Fruit fly (Drosophila melanogaster) whole organism, embryonic: Measurements from ENCODE around the gene His3.3B.

Experiments used
- Adf1 ChIP-seq: fragments of 200-800 bp; sonication (Bioruptor generic); IDR thresholded peaks from 2 replicates; pipeline ENCODE4 v1.3.6; 2022; ENCODE audit warnings: missing biosample characterization, missing genetic modification characterization
- Bdp1 ChIP-seq: fragments of 200-800 bp; sonication (Bioruptor generic); optimal IDR thresholded peaks from 3 replicates; lab custom pipeline; 2016; ENCODE audit warnings: missing biosample characterization, missing genetic modification characterization
- CG10462 ChIP-seq: fragments of 200-800 bp; sonication (Bioruptor generic); optimal IDR thresholded peaks from 2 replicates; lab custom pipeline; 2016; ENCODE audit warnings: missing biosample characterization, missing genetic modification characterization
- CG10543 ChIP-seq: fragments of 200-800 bp; sonication (Bioruptor generic); optimal IDR thresholded peaks from 3 replicates; lab custom pipeline; 2017; ENCODE audit warnings: missing biosample characterization, mild to moderate bottlenecking, missing genetic modification characterization, moderate library complexity
- CG10654 ChIP-seq: fragments of 200-800 bp; sonication (Bioruptor generic); optimal IDR thresholded peaks from 2 replicates; lab custom pipeline; 2016; ENCODE audit warnings: missing biosample characterization, missing genetic modification characterization
- CG11696 ChIP-seq: fragments of 200-800 bp; sonication (Bioruptor generic); IDR thresholded peaks from 2 replicates; pipeline ENCODE4 v1.3.6; 2022; ENCODE audit warnings: missing biosample characterization, missing genetic modification characterization
- CG12071 ChIP-seq: fragments of 200-800 bp; sonication (Bioruptor generic); optimal IDR thresholded peaks from 3 replicates; lab custom pipeline; 2018; ENCODE audit warnings: missing biosample characterization, mild to moderate bottlenecking, missing genetic modification characterization
- CG13123 ChIP-seq: fragments of 200-800 bp; sonication (Bioruptor generic); optimal IDR thresholded peaks from 2 replicates; lab custom pipeline; 2016; ENCODE audit warnings: missing biosample characterization, missing genetic modification characterization
- CG16813 ChIP-seq: fragments of 200-800 bp; sonication (Bioruptor generic); IDR thresholded peaks from 3 replicates; pipeline ENCODE4 v1.3.6; 2022; ENCODE audit warnings: missing biosample characterization, missing genetic modification characterization; ENCODE audit not compliant: partially characterized antibody
- CG17912 ChIP-seq: fragments of 200-800 bp; sonication (Bioruptor generic); optimal IDR thresholded peaks from 2 replicates; lab custom pipeline; 2018; ENCODE audit warnings: missing biosample characterization, mild to moderate bottlenecking, missing genetic modification characterization
- CG1792 ChIP-seq: fragments of 200-800 bp; sonication (Bioruptor generic); optimal IDR thresholded peaks from 2 replicates; lab custom pipeline; 2016; ENCODE audit warnings: missing biosample characterization, missing genetic modification characterization
- CG18599 ChIP-seq: fragments of 200-800 bp; sonication (Bioruptor generic); optimal IDR thresholded peaks from 3 replicates; lab custom pipeline; 2017; ENCODE audit warnings: missing biosample characterization, missing genetic modification characterization, mild to moderate bottlenecking, moderate library complexity, missing genetic modification reagents
- CG18619 ChIP-seq: fragments of 200-800 bp; sonication (Bioruptor generic); optimal IDR thresholded peaks from 3 replicates; lab custom pipeline; 2017; ENCODE audit warnings: missing biosample characterization, mild to moderate bottlenecking, missing genetic modification characterization
- CG33557 ChIP-seq: fragments of 200-800 bp; sonication (Bioruptor generic); optimal IDR thresholded peaks from 2 replicates; lab custom pipeline; 2019; ENCODE audit warnings: missing biosample characterization, mild to moderate bottlenecking, missing genetic modification characterization, moderate library complexity
- CG34376 ChIP-seq: fragments of 200-800 bp; sonication (Bioruptor generic); optimal IDR thresholded peaks from 2 replicates; lab custom pipeline; 2018; ENCODE audit warnings: missing biosample characterization, mild to moderate bottlenecking, missing genetic modification characterization
- CG5953 ChIP-seq: fragments of 200-800 bp; sonication (Bioruptor generic); IDR thresholded peaks from 2 replicates; pipeline ENCODE4 v1.3.6; 2022; ENCODE audit warnings: missing biosample characterization, missing genetic modification characterization
- CG6683 ChIP-seq: fragments of 200-800 bp; sonication (Bioruptor generic); optimal IDR thresholded peaks from 2 replicates; lab custom pipeline; 2017; ENCODE audit warnings: missing biosample characterization, mild to moderate bottlenecking, missing genetic modification characterization, missing genetic modification reagents
- CG7963 ChIP-seq: fragments of 200-800 bp; sonication (Bioruptor generic); IDR thresholded peaks from 3 replicates; pipeline ENCODE4 v1.3.6; 2022; ENCODE audit warnings: missing biosample characterization, missing genetic modification characterization; ENCODE audit not compliant: partially characterized antibody
- CG8281 ChIP-seq: fragments of 200-800 bp; sonication (Bioruptor generic); optimal IDR thresholded peaks from 2 replicates; lab custom pipeline; 2018; ENCODE audit warnings: missing biosample characterization, mild to moderate bottlenecking, missing genetic modification characterization, moderate library complexity
- CG9215 ChIP-seq: fragments of 200-800 bp; sonication (Bioruptor generic); IDR thresholded peaks from 2 replicates; pipeline ENCODE4 v1.3.6; 2022; ENCODE audit warnings: missing biosample characterization, missing genetic modification characterization
- CG9817 ChIP-seq: fragments of 200-800 bp; sonication (Bioruptor generic); optimal IDR thresholded peaks from 2 replicates; lab custom pipeline; 2018; ENCODE audit warnings: missing biosample characterization, mild to moderate bottlenecking, missing genetic modification characterization, moderate library complexity
- CHES-1-like ChIP-seq: fragments of 200-800 bp; sonication (Bioruptor generic); optimal IDR thresholded peaks from 2 replicates; lab custom pipeline; 2016; ENCODE audit warnings: missing biosample characterization, missing genetic modification characterization
- Deaf1 ChIP-seq: fragments of 200-800 bp; optimal IDR thresholded peaks from 3 replicates; lab custom pipeline; 2019; ENCODE audit warnings: missing biosample characterization, mild to moderate bottlenecking, missing genetic modification characterization, moderate library complexity
- Dek ChIP-seq: fragments of 200-800 bp; sonication (Bioruptor generic); optimal IDR thresholded peaks from 3 replicates; lab custom pipeline; 2019; ENCODE audit warnings: missing biosample characterization, mild to moderate bottlenecking, missing genetic modification characterization, moderate library complexity
- Dll ChIP-seq: fragments of 200-800 bp; sonication (Bioruptor generic); IDR thresholded peaks from 4 replicates; pipeline ENCODE4 v1.3.6; 2022; ENCODE audit warnings: missing biosample characterization, missing genetic modification characterization; ENCODE audit not compliant: partially characterized antibody
- Hsf ChIP-seq: fragments of 200-800 bp; sonication (Bioruptor generic); optimal IDR thresholded peaks from 3 replicates; lab custom pipeline; 2016; ENCODE audit warnings: missing biosample characterization, missing genetic modification characterization
- Meics ChIP-seq: fragments of 200-800 bp; sonication (Bioruptor generic); optimal IDR thresholded peaks from 2 replicates; lab custom pipeline; 2017; ENCODE audit warnings: missing biosample characterization, mild to moderate bottlenecking, missing genetic modification characterization
- Side ChIP-seq: fragments of 200-800 bp; sonication (Bioruptor generic); optimal IDR thresholded peaks from 2 replicates; lab custom pipeline; 2016; ENCODE audit warnings: missing biosample characterization, missing genetic modification characterization
- Sox102F ChIP-seq: fragments of 200-800 bp; sonication (Bioruptor generic); optimal IDR thresholded peaks from 2 replicates; lab custom pipeline; 2018; ENCODE audit warnings: missing biosample characterization, mild to moderate bottlenecking, missing genetic modification characterization, moderate library complexity
- Sry-δ ChIP-seq: fragments of 200-800 bp; sonication (Bioruptor generic); optimal IDR thresholded peaks from 2 replicates; lab custom pipeline; 2016; ENCODE audit warnings: missing biosample characterization, missing genetic modification characterization
- ara ChIP-seq: fragments of 200-800 bp; sonication (Bioruptor generic); IDR thresholded peaks from 2 replicates; pipeline ENCODE4 v1.3.6; 2022; ENCODE audit warnings: missing biosample characterization, missing genetic modification characterization
- cato ChIP-seq: fragments of 200-800 bp; sonication (Bioruptor generic); optimal IDR thresholded peaks from 2 replicates; lab custom pipeline; 2016; ENCODE audit warnings: missing biosample characterization, missing genetic modification characterization, borderline replicate concordance
- cg ChIP-seq: fragments of 200-800 bp; sonication (Bioruptor generic); optimal IDR thresholded peaks from 3 replicates; lab custom pipeline; 2019; ENCODE audit warnings: missing biosample characterization, mild to moderate bottlenecking, missing genetic modification characterization, moderate library complexity
- crc ChIP-seq: fragments of 200-800 bp; sonication (Bioruptor generic); optimal IDR thresholded peaks from 2 replicates; lab custom pipeline; 2016; ENCODE audit warnings: missing biosample characterization, missing genetic modification characterization
- crol ChIP-seq: fragments of 200-800 bp; sonication (Bioruptor generic); IDR thresholded peaks from 2 replicates; pipeline ENCODE4 v1.3.6; 2022; ENCODE audit warnings: missing biosample characterization, missing genetic modification characterization
- da ChIP-seq: fragments of 200-800 bp; sonication (Bioruptor generic); optimal IDR thresholded peaks from 2 replicates; lab custom pipeline; 2016; ENCODE audit warnings: missing biosample characterization, missing genetic modification characterization
- danr ChIP-seq: fragments of 200-800 bp; sonication (Bioruptor generic); IDR thresholded peaks from 2 replicates; pipeline ENCODE4 v1.3.6; 2022; ENCODE audit warnings: missing biosample characterization, missing genetic modification characterization
- esg ChIP-seq: fragments of 200-800 bp; sonication (Bioruptor generic); conservative IDR thresholded peaks from 2 replicates; pipeline ENCODE4 v1.3.6; 2022; ENCODE audit warnings: missing biosample characterization, missing genetic modification characterization
- gce ChIP-seq: fragments of 200-800 bp; sonication (Bioruptor generic); IDR thresholded peaks from 3 replicates; pipeline ENCODE4 v1.3.6; 2022; ENCODE audit warnings: missing biosample characterization, missing genetic modification characterization
- gsb-n ChIP-seq: fragments of 200-800 bp; sonication (Bioruptor generic); optimal IDR thresholded peaks from 3 replicates; lab custom pipeline; 2018; ENCODE audit warnings: missing biosample characterization, mild to moderate bottlenecking, missing genetic modification characterization
- jumu ChIP-seq: fragments of 200-800 bp; sonication (Bioruptor generic); optimal IDR thresholded peaks from 3 replicates; lab custom pipeline; 2016; ENCODE audit warnings: missing biosample characterization, missing genetic modification characterization
- lilli ChIP-seq: fragments of 200-800 bp; sonication (Bioruptor generic); optimal IDR thresholded peaks from 3 replicates; lab custom pipeline; 2016; ENCODE audit warnings: missing biosample characterization, missing genetic modification characterization
- mld ChIP-seq: fragments of 200-800 bp; sonication (Bioruptor generic); IDR thresholded peaks from 3 replicates; pipeline ENCODE4 v1.3.6; 2022; ENCODE audit warnings: missing biosample characterization, missing genetic modification characterization; ENCODE audit not compliant: partially characterized antibody
- pfk ChIP-seq: fragments of 200-800 bp; sonication (Bioruptor generic); optimal IDR thresholded peaks from 2 replicates; lab custom pipeline; 2018; ENCODE audit warnings: missing biosample characterization, mild to moderate bottlenecking, missing genetic modification characterization, moderate library complexity
- run ChIP-seq: fragments of 200-800 bp; sonication (Bioruptor generic); optimal IDR thresholded peaks from 3 replicates; lab custom pipeline; 2018; ENCODE audit warnings: missing biosample characterization, mild to moderate bottlenecking, missing genetic modification characterization
- sens ChIP-seq: fragments of 200-800 bp; sonication (Bioruptor generic); peaks from one replicate; lab custom pipeline; 2016; ENCODE audit warnings: missing biosample characterization, missing genetic modification characterization
- sisA ChIP-seq: fragments of 200-800 bp; sonication (Bioruptor generic); IDR thresholded peaks from 2 replicates; pipeline ENCODE4 v1.3.6; 2022; ENCODE audit warnings: missing biosample characterization, missing genetic modification characterization
- slbo ChIP-seq: fragments of 200-800 bp; sonication (Bioruptor generic); IDR thresholded peaks from 2 replicates; pipeline ENCODE4 v1.3.6; 2022; ENCODE audit warnings: missing biosample characterization, missing genetic modification characterization
- so ChIP-seq: fragments of 200-800 bp; sonication (Bioruptor generic); IDR thresholded peaks from 3 replicates; pipeline ENCODE4 v1.3.6; 2022; ENCODE audit warnings: missing biosample characterization, missing genetic modification characterization
- ttk ChIP-seq: fragments of 200-800 bp; sonication (Bioruptor generic); IDR thresholded peaks from 2 replicates; pipeline ENCODE4 v2.1.2; 2022; ENCODE audit warnings: missing biosample characterization, missing genetic modification characterization
- twi ChIP-seq: fragments of 200-800 bp; optimal IDR thresholded peaks from 2 replicates; lab custom pipeline; 2019; ENCODE audit warnings: missing biosample characterization, mild to moderate bottlenecking, missing genetic modification characterization, moderate library complexity
- vvl ChIP-seq: fragments of 200-800 bp; sonication (Bioruptor generic); IDR thresholded peaks from 2 replicates; pipeline ENCODE4 v1.3.6; 2022; ENCODE audit warnings: missing biosample characterization, missing genetic modification characterization

The His3.3B gene

DNA sequence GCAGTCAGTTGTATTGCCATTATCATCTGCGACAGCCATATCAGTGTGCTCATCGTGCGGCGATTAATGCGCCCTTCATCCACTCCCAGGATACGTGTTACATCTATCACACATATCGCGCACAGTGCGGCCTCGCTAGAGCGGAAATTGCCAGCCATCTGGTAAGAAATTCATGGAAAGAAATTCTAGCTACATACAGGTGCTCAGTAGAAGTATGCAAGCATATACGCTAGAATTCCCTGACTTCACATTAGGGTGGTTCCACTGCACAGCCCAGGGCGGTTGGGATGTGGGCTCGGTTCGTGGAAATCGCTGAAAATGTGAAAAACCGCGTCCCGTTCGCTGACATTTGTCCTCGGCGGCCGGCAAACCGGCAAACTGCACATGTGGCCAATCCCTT, 15.2 kb downstream of the His3.3B start (continued):
- 0 out of 2 replicates have a peak, but pooled peaks have one; percentile 12 for TF ChIP-seq Adf1 (GFP tag; lab: Robert Waterston, UW)
- peak; percentile 58 for TF ChIP-seq CG18619 (GFP tag; lab: Kevin White, UChicago)
- peak; percentile 35 for TF ChIP-seq CG34376 (GFP tag; lab: Kevin White, UChicago)
- peak; percentile 60 for TF ChIP-seq CG10543 (GFP tag; lab: Kevin White, UChicago)
- TF ChIP-seq CG1792 (GFP tag; lab: Kevin White, UChicago): peak; percentile 63
- TF ChIP-seq CG13123 (GFP tag; lab: Kevin White, UChicago): peak; percentile 23
- TF ChIP-seq mld: no peak
- TF ChIP-seq CG6683: peak; percentile 20
- peak; percentile 38; the same call in 1 of the 2 replicates for TF ChIP-seq CG11696
- no peak for TF ChIP-seq CG16813
- peak; percentile 26 for TF ChIP-seq CG8281
- peak; percentile 71 for TF ChIP-seq CG33557 (GFP tag; lab: Kevin White, UChicago)
- peak; percentile 90 for TF ChIP-seq ara (GFP tag; lab: Robert Waterston, UW)
- peak; percentile 66 for TF ChIP-seq danr (GFP tag; lab: Robert Waterston, UW)
- TF ChIP-seq esg (GFP tag; lab: Robert Waterston, UW): peak; percentile 74
- TF ChIP-seq CG7963 (GFP tag; lab: Robert Waterston, UW): no peak
- no peak for TF ChIP-seq Sox102F (GFP tag; lab: Kevin White, UChicago)
- TF ChIP-seq Meics (GFP tag; lab: Kevin White, UChicago): peak; percentile 69
- peak; percentile 39 for TF ChIP-seq Side (GFP tag; lab: Kevin White, UChicago)
- peak; percentile 90 for TF ChIP-seq sisA (GFP tag; lab: Robert Waterston, UW)
- TF ChIP-seq so (GFP tag; lab: Robert Waterston, UW): peak; percentile 55; the same call in 1 of the 3 replicates
- TF ChIP-seq Dll (GFP tag; lab: Robert Waterston, UW): no peak
- TF ChIP-seq CG9215 (GFP tag; lab: Robert Waterston, UW): peak; percentile 75
- peak; percentile 10 for TF ChIP-seq crc (GFP tag; lab: Kevin White, UChicago)
- peak; percentile 64 for TF ChIP-seq CG12071
- TF ChIP-seq da (GFP tag; lab: Kevin White, UChicago): peak; percentile 58
- TF ChIP-seq slbo (GFP tag; lab: Robert Waterston, UW): peak; percentile 82
- TF ChIP-seq CG17912: peak; percentile 22
- TF ChIP-seq twi: peak; percentile 24
- peak; percentile 22 for TF ChIP-seq Bdp1 (GFP tag; lab: Kevin White, UChicago)
- peak; percentile 18; the same call in 1 of the 2 replicates for TF ChIP-seq crol (GFP tag; lab: Robert Waterston, UW)

DNA sequence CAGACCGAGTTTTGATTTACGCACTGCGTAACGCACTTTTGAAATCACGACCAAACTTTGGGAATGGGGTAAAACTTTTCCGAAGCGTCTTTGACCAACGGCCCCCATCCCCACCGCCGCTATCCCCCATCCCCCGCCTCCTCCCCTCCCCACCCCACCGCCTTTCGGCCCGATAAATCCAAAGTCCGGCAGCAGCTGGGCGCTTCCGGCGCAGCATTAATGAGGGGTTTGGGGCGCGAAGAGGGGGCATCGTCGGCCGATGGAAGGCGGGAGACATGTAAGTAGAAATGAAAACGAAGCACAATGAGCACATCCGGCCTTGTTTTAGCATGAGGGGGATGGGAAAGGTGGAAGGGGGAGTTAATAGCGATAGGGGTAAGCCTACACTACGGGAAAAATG, 17.3 kb downstream of the His3.3B start:
- no peak for TF ChIP-seq CHES-1-like
- no peak for TF ChIP-seq CG5953 (GFP tag; lab: Robert Waterston, UW)
- no peak for TF ChIP-seq sens (GFP tag; lab: Kevin White, UChicago)
- no peak for TF ChIP-seq gce (GFP tag; lab: Robert Waterston, UW)
- TF ChIP-seq Hsf (GFP tag; lab: Kevin White, UChicago): no peak
- no peak for TF ChIP-seq jumu (GFP tag; lab: Kevin White, UChicago)
- TF ChIP-seq lilli: no peak
- no peak for TF ChIP-seq ttk (GFP tag; lab: Robert Waterston, UW)
- TF ChIP-seq gsb-n (tag; lab: Kevin White, UChicago): no peak
- no peak for TF ChIP-seq pfk (GFP tag; lab: Kevin White, UChicago)
- no peak for TF ChIP-seq CG11696
- no peak for TF ChIP-seq Dek (tag; lab: Kevin White, UChicago)
- TF ChIP-seq CG9817 (tag; lab: Kevin White, UChicago): no peak
- peak; percentile 20 for TF ChIP-seq CG18599 (GFP tag; lab: Kevin White, UChicago)
- no peak for TF ChIP-seq cato (GFP tag; lab: Kevin White, UChicago)
- no peak for TF ChIP-seq CG10462 (GFP tag; lab: Kevin White, UChicago)
- no peak for TF ChIP-seq run
- TF ChIP-seq CG10654 (GFP tag; lab: Kevin White, UChicago): no peak
- TF ChIP-seq Sry-δ: no peak
- no peak for TF ChIP-seq vvl (GFP tag; lab: Robert Waterston, UW)
- peak; percentile 56 for TF ChIP-seq Deaf1 (tag; lab: Kevin White, UChicago)
- TF ChIP-seq cg (GFP tag; lab: Kevin White, UChicago): no peak
